Worm (Caenorhabditis elegans) whole organism, L1 larva: ENCODE measurements around the gene PDB1.1.
A peak's percentile ranks its signal among the peaks of the same experiment; 100 is the strongest.

Experiments used
- C16A3.4 ChIP-seq: fragments of 150-350 bp; optimal IDR thresholded peaks from 2 replicates; lab custom pipeline; 2014; ENCODE audit warnings: missing biosample characterization, missing genetic modification characterization
- Y116A8C.19 ChIP-seq: sonication (generic microtip); optimal IDR thresholded peaks from 2 replicates; lab custom pipeline; 2016; ENCODE audit warnings: missing compliant biosample characterization, missing genetic modification characterization, borderline replicate concordance
- alr-1 ChIP-seq: fragments of 200-800 bp; sonication (Bioruptor generic); optimal IDR thresholded peaks from 2 replicates; lab custom pipeline; 2018; ENCODE audit warnings: borderline replicate concordance, mild to moderate bottlenecking, missing genetic modification characterization, missing compliant biosample characterization
- ama-1 ChIP-seq: fragments of 150-350 bp; optimal IDR thresholded peaks from 2 replicates; lab custom pipeline; 2014
- blmp-1 ChIP-seq: fragments of 150-350 bp; optimal IDR thresholded peaks from 2 replicates; lab custom pipeline; 2014; ENCODE audit warnings: missing biosample characterization, missing genetic modification characterization
- ceh-82 ChIP-seq, 3 experiments: fragments of 150-350 bp in 1 of 3; sonication (generic microtip) in 2 of 3; optimal IDR thresholded peaks; 2 replicates each; lab custom pipeline; 2014 to 2017; ENCODE audit warnings: missing biosample characterization in 3 of 3, missing genetic modification characterization in 3 of 3
- ceh-88 ChIP-seq: fragments of 200-800 bp; sonication (Bioruptor generic); IDR thresholded peaks from 2 replicates; pipeline ENCODE4 v1.3.6; 2022; ENCODE audit warnings: missing genetic modification characterization, missing compliant biosample characterization
- ces-1 ChIP-seq: fragments of 150-350 bp; optimal IDR thresholded peaks from 2 replicates; lab custom pipeline; 2014; ENCODE audit warnings: missing biosample characterization, missing genetic modification reagents, missing genetic modification characterization
- efl-3 ChIP-seq: fragments of 200-800 bp; sonication (Bioruptor generic); optimal IDR thresholded peaks from 2 replicates; lab custom pipeline; 2018; ENCODE audit warnings: mild to moderate bottlenecking, missing genetic modification characterization, missing compliant biosample characterization
- egl-13 ChIP-seq: sonication (generic microtip); optimal IDR thresholded peaks from 2 replicates; lab custom pipeline; 2016; ENCODE audit warnings: missing genotype, missing genetic modification reagents, missing genetic modification characterization, missing compliant biosample characterization
- elt-2 ChIP-seq: sonication (generic microtip); optimal IDR thresholded peaks from 2 replicates; lab custom pipeline; 2016; ENCODE audit warnings: missing genetic modification characterization, mild to moderate bottlenecking, inconsistent platforms, missing compliant biosample characterization, missing genetic modification reagents
- elt-3 ChIP-seq, 6 experiments: fragments of 150-350 bp in 1 of 6; sonication (generic microtip); optimal IDR thresholded peaks; 2 replicates each; lab custom pipeline; 2017 to 2018; ENCODE audit warnings: missing biosample characterization in 6 of 6, missing genetic modification characterization in 6 of 6, inconsistent platforms in 1 of 6
- grh-1 ChIP-seq: fragments of 200-800 bp; sonication (Bioruptor generic); IDR thresholded peaks from 2 replicates; pipeline ENCODE4 v1.3.6; 2022; ENCODE audit warnings: missing genetic modification reagents, missing genetic modification characterization, missing compliant biosample characterization
- hlh-17 ChIP-seq: fragments of 200-800 bp; sonication (Bioruptor generic); optimal IDR thresholded peaks from 2 replicates; lab custom pipeline; 2018; ENCODE audit warnings: missing genetic modification characterization, mild to moderate bottlenecking, missing compliant biosample characterization, moderate library complexity, borderline replicate concordance
- lin-14 ChIP-seq: fragments of 200-800 bp; sonication (Bioruptor generic); optimal IDR thresholded peaks from 2 replicates; lab custom pipeline; 2018; ENCODE audit warnings: mild to moderate bottlenecking, missing genetic modification characterization, moderate library complexity, missing compliant biosample characterization
- lir-3 ChIP-seq: sonication (generic microtip); optimal IDR thresholded peaks from 2 replicates; lab custom pipeline; 2016; ENCODE audit warnings: mild to moderate bottlenecking, missing genetic modification characterization, moderate library complexity, missing compliant biosample characterization; ENCODE audit not compliant: poor library complexity
- lsy-2 ChIP-seq, 2 experiments: fragments of 150-350 bp; optimal IDR thresholded peaks; 2 replicates each; lab custom pipeline; 2014; ENCODE audit warnings: missing biosample characterization in 2 of 2, missing genetic modification characterization in 2 of 2
- mab-9 ChIP-seq: fragments of 200-800 bp; sonication (Bioruptor generic); IDR thresholded peaks from 2 replicates; pipeline ENCODE4 v1.3.6; 2022; ENCODE audit warnings: missing genetic modification reagents, missing genetic modification characterization, missing compliant biosample characterization
- mdl-1 ChIP-seq, 2 experiments: fragments of 150-350 bp; optimal IDR thresholded peaks; 2 replicates each; lab custom pipeline; 2014 to 2017; ENCODE audit warnings: missing biosample characterization in 2 of 2, missing genetic modification characterization in 2 of 2, inconsistent platforms in 1 of 2
- mep-1 ChIP-seq: fragments of 150-350 bp; optimal IDR thresholded peaks from 2 replicates; lab custom pipeline; 2014; ENCODE audit warnings: missing biosample characterization, missing genetic modification characterization
- nhr-11 ChIP-seq: fragments of 150-350 bp; optimal IDR thresholded peaks from 2 replicates; lab custom pipeline; 2014; ENCODE audit warnings: missing biosample characterization, missing genetic modification characterization
- nhr-12 ChIP-seq: sonication (generic microtip); optimal IDR thresholded peaks from 2 replicates; lab custom pipeline; 2017; ENCODE audit warnings: missing biosample characterization, missing genetic modification characterization
- nhr-19 ChIP-seq: fragments of 200-800 bp; sonication (Bioruptor generic); conservative IDR thresholded peaks from 2 replicates; pipeline ENCODE4 v1.3.6; 2022; ENCODE audit warnings: missing genetic modification characterization, missing compliant biosample characterization
- nhr-20 ChIP-seq: sonication (generic microtip); optimal IDR thresholded peaks from 2 replicates; lab custom pipeline; 2016; ENCODE audit warnings: mild to moderate bottlenecking, missing genetic modification characterization, missing compliant biosample characterization
- nhr-237 ChIP-seq: fragments of 150-350 bp; optimal IDR thresholded peaks from 2 replicates; lab custom pipeline; 2014; ENCODE audit warnings: missing biosample characterization, missing genetic modification characterization
- nhr-28 ChIP-seq: fragments of 150-350 bp; optimal IDR thresholded peaks from 2 replicates; lab custom pipeline; 2014; ENCODE audit warnings: missing biosample characterization, missing genetic modification characterization
- nhr-47 ChIP-seq: sonication (generic microtip); optimal IDR thresholded peaks from 2 replicates; lab custom pipeline; 2016; ENCODE audit warnings: mild to moderate bottlenecking, missing genetic modification characterization, moderate library complexity, missing compliant biosample characterization
- nhr-71 ChIP-seq: sonication (generic microtip); optimal IDR thresholded peaks from 2 replicates; lab custom pipeline; 2016; ENCODE audit warnings: mild to moderate bottlenecking, missing genetic modification characterization, moderate library complexity, missing compliant biosample characterization
- nhr-85 ChIP-seq: sonication (generic microtip); peaks from one replicate; lab custom pipeline; 2016; ENCODE audit warnings: missing genetic modification characterization, inconsistent platforms, missing compliant biosample characterization
- pax-3 ChIP-seq: fragments of 200-800 bp; sonication (Bioruptor generic); optimal IDR thresholded peaks from 2 replicates; lab custom pipeline; 2018; ENCODE audit warnings: mild to moderate bottlenecking, missing genetic modification characterization, moderate library complexity, missing compliant biosample characterization
- pqm-1 ChIP-seq: sonication (generic microtip); optimal IDR thresholded peaks from 3 replicates; lab custom pipeline; 2017; ENCODE audit warnings: missing biosample characterization, missing genetic modification characterization
- skn-1 ChIP-seq: fragments of 150-350 bp; optimal IDR thresholded peaks from 2 replicates; lab custom pipeline; 2014; ENCODE audit warnings: missing biosample characterization, missing genetic modification characterization
- snu-23 ChIP-seq: sonication (generic microtip); optimal IDR thresholded peaks from 2 replicates; lab custom pipeline; 2016; ENCODE audit warnings: missing genetic modification characterization, missing compliant biosample characterization
- sup-37 ChIP-seq: fragments of 200-800 bp; sonication (Bioruptor generic); optimal IDR thresholded peaks from 2 replicates; lab custom pipeline; 2018; ENCODE audit warnings: mild to moderate bottlenecking, missing genetic modification characterization, missing compliant biosample characterization
- unc-30 ChIP-seq: sonication (generic microtip); optimal IDR thresholded peaks from 2 replicates; lab custom pipeline; 2017; ENCODE audit warnings: missing biosample characterization, missing genetic modification characterization
- vab-15 ChIP-seq: sonication (generic microtip); optimal IDR thresholded peaks from 2 replicates; lab custom pipeline; 2017; ENCODE audit warnings: missing genotype, mild to moderate bottlenecking, missing genetic modification characterization, missing compliant biosample characterization
- xbp-1 ChIP-seq: sonication (generic microtip); optimal IDR thresholded peaks from 2 replicates; lab custom pipeline; 2016; ENCODE audit warnings: missing genetic modification characterization, missing compliant biosample characterization
- zag-1 ChIP-seq: fragments of 150-350 bp; optimal IDR thresholded peaks from 2 replicates; lab custom pipeline; 2014; ENCODE audit warnings: missing biosample characterization, missing genetic modification characterization
- ztf-11 ChIP-seq, 2 experiments: sonication (generic microtip); optimal IDR thresholded peaks; 2 replicates each; lab custom pipeline; 2016 to 2017; ENCODE audit warnings: missing genetic modification characterization in 2 of 2, missing biosample characterization in 1 of 2, missing compliant biosample characterization in 1 of 2

The PDB1.1 gene

ce11 chrX:7596029-7596428 is 37.1 kb upstream of the PDB1.1 start (continued):
- TF ChIP-seq nhr-12 (tag; lab: Kevin White, UChicago) (no peak), ceh-82 (tag; optimal IDR thresholded peaks at IDR 0.05; lab: Kevin White, UChicago) (no peak), skn-1 (tag; lab: Kevin White, UChicago) (no peak), Y116A8C.19 (tag; lab: Kevin White, UChicago) (no peak), elt-3 (tag; optimal IDR thresholded peaks at IDR 0.05; lab: Kevin White, UChicago) (peak in 2 of 6 experiments; percentile 29 to 68), pqm-1 (tag; lab: Kevin White, UChicago) (no peak), elt-2 (tag; lab: Kevin White, UChicago) (peak; percentile 24), unc-30 (no peak), alr-1 (tag; lab: Kevin White, UChicago) (no peak), ztf-11 (tag; optimal IDR thresholded peaks at IDR 0.05; lab: Kevin White, UChicago) (no peak), pax-3 (tag; lab: Kevin White, UChicago) (no peak), efl-3 (GFP tag; lab: Kevin White, UChicago) (no peak), zag-1 (no peak), nhr-20 (tag; lab: Kevin White, UChicago) (peak; percentile 29), ces-1 (GFP tag; lab: Kevin White, UChicago) (no peak), snu-23 (GFP tag; lab: Kevin White, UChicago) (no peak), vab-15 (tag; lab: Kevin White, UChicago) (no peak), egl-13 (tag; lab: Kevin White, UChicago) (no peak), xbp-1 (tag; lab: Kevin White, UChicago) (no peak), blmp-1 (peak; percentile 88), lin-14 (GFP tag; lab: Kevin White, UChicago) (peak; percentile 49), lir-3 (tag; lab: Kevin White, UChicago) (no peak), nhr-19 (GFP tag; lab: Robert Waterston, UW) (no peak), mab-9 (GFP tag; lab: Robert Waterston, UW) (no peak), nhr-11 (tag; lab: Kevin White, UChicago) (no peak), nhr-47 (no peak), nhr-28 (tag; lab: Kevin White, UChicago) (no peak), hlh-17 (GFP tag; lab: Kevin White, UChicago) (no peak), ama-1 (lab: Kevin White, UChicago) (no peak), lsy-2 (tag; optimal IDR thresholded peaks at IDR 0.05; lab: Kevin White, UChicago) (no peak), ceh-88 (GFP tag; lab: Robert Waterston, UW) (no peak), grh-1 (no peak), sup-37 (no peak)

ce11 chrX:7593931-7594544 is 35.2 kb upstream of the PDB1.1 start:
- TF ChIP-seq mdl-1 (tag; optimal IDR thresholded peaks at IDR 0.05; lab: Kevin White, UChicago), result peak in 1 of 2 experiments; percentile 35
- peak; percentile 68 for TF ChIP-seq blmp-1
- peak; percentile 28 for TF ChIP-seq nhr-20 (tag; lab: Kevin White, UChicago)
- TF ChIP-seq C16A3.4 (tag; lab: Kevin White, UChicago), result no peak
- no peak for TF ChIP-seq nhr-237 (tag; lab: Kevin White, UChicago)
- TF ChIP-seq lsy-2 (tag; optimal IDR thresholded peaks at IDR 0.05; lab: Kevin White, UChicago), result peak in 1 of 2 experiments; percentile 3
- TF ChIP-seq nhr-85 (tag; lab: Kevin White, UChicago), result peak; percentile 78
- TF ChIP-seq lin-14 (GFP tag; lab: Kevin White, UChicago), result peak; percentile 49
- no peak for TF ChIP-seq snu-23 (GFP tag; lab: Kevin White, UChicago)
- peak; percentile 5 for TF ChIP-seq nhr-71 (tag; lab: Kevin White, UChicago)
- no peak for TF ChIP-seq mep-1
- TF ChIP-seq, all 84 proteins: peak for 7
